Worm (Caenorhabditis elegans): ENCODE measurements around the gene Y97E10B.1.

Gene Y97E10B.1

DNA sequence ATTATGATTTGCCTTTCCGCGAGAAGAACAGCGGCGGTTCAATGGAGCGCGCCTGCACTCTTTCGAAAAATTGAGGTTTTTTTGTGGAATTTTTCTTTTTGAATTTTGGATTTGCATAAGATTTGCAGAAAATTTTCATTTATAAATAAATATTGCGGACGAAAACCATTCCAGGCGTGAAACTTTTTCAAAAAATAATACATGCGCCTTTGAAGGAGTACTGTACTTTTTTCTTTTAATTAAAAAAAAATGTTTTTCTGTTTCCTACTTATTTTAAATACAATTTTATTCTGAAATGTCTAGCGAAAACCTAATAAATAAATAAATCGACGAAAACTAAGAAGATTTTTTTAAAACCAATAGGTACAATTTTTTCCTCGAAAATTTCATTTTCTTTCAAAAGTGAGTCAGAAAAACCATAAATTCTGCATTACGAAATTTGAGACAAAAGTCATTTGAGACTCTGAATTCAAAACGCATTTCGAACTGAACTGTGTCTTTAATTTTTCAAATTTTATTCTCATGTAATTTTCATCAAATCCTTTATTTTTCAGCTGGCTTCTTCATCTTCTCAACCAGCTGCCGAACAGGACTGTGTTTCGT lies 37.4 kb downstream of the Y97E10B.1 start, which contains the start of gene F26D11.1:
Gene F26D11.1, plus strand, starts transcription at position 553 of the 603 bp plus-strand sequence.
- no peak for TF ChIP-seq ceh-9 (tag; optimal IDR thresholded peaks at IDR 0.05)
- TF ChIP-seq pros-1 (tag; optimal IDR thresholded peaks at IDR 0.05): no peak
- no peak for TF ChIP-seq ceh-22 (tag; optimal IDR thresholded peaks at IDR 0.05)
- TF ChIP-seq unc-86 (tag; optimal IDR thresholded peaks at IDR 0.05): no peak
- no peak for TF ChIP-seq ceh-24 (tag; optimal IDR thresholded peaks at IDR 0.05)
- TF ChIP-seq lim-6 (tag; optimal IDR thresholded peaks at IDR 0.05): no peak
- no peak for TF ChIP-seq sox-2 (GFP tag; IDR thresholded peaks at IDR 0.05)
- no peak for TF ChIP-seq ref-2 (tag; optimal IDR thresholded peaks at IDR 0.05)
- TF ChIP-seq mec-3 (tag; optimal IDR thresholded peaks at IDR 0.05; ENCODE audit: borderline replicate concordance): no peak
- TF ChIP-seq pha-2 (tag; optimal IDR thresholded peaks at IDR 0.05): no peak
- no peak for TF ChIP-seq ceh-48 (tag; optimal IDR thresholded peaks at IDR 0.05)

DNA sequence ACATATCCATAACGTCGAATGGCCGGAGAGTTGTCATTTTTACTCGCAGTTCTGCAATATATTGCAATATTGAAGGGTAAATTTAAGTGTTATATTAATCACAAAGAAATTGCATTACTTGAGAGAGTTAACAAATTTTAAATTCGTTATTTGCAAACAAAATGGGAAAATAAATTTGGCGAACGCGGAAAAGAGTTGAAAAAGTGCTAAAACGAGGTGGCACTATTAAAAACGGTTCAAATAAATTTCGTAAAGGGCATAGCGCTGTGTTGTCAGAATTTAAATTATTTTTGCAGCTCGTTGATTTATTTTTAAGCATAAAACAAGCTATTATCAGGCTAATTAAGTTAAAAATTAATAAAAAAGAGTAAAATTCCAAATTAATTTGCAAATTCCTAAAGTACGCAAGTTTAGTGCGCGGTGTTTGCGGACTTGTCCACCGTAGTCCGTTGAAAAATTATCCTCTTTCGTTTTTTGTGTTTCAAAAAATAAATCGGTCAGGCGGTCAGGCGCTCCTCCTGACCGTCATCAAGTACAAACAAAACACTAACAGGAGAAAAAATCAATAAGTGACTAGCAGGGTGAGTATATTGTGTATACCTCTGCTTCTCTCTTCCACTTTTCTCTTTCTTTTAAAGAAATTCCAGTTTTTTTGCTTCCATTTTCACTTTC lies 39.8 kb downstream of the Y97E10B.1 start, which contains the start of the genes natb-1 and abhd-12:
Gene natb-1, minus strand, starts transcription at position 51 of the 672 bp plus-strand sequence.
Gene abhd-12, plus strand, starts transcription at position 499 of the 672 bp plus-strand sequence.
- TF ChIP-seq ceh-45 (GFP tag; IDR thresholded peaks at IDR 0.05) (no peak), ttx-3 (tag; optimal IDR thresholded peaks at IDR 0.05) (no peak), eyg-1 (tag; optimal IDR thresholded peaks at IDR 0.05) (no peak), ref-2 (tag; optimal IDR thresholded peaks at IDR 0.05) (no peak), ceh-18 (tag; optimal IDR thresholded peaks at IDR 0.05) (no peak), che-1 (tag; optimal IDR thresholded peaks at IDR 0.05) (no peak), ztf-16 (tag; optimal IDR thresholded peaks at IDR 0.05) (no peak), fkh-10 (GFP tag; optimal IDR thresholded peaks at IDR 0.05) (no peak), pax-1 (tag; optimal IDR thresholded peaks at IDR 0.05) (no peak), ceh-14 (tag; optimal IDR thresholded peaks at IDR 0.05) (peak; percentile 70), tbx-2 (tag; optimal IDR thresholded peaks at IDR 0.05) (no peak), F13H6.1 (tag; optimal IDR thresholded peaks at IDR 0.05) (no peak), pros-1 (tag; optimal IDR thresholded peaks at IDR 0.05) (no peak), C08G9.2 (tag; optimal IDR thresholded peaks at IDR 0.05) (no peak), ceh-30 (tag; optimal IDR thresholded peaks at IDR 0.05) (peak; percentile 27), odd-2 (tag; optimal IDR thresholded peaks at IDR 0.05) (no peak), hlh-30 (tag; optimal IDR thresholded peaks at IDR 0.05; ENCODE audit: insufficient read depth) (peak; percentile 16), ceh-22 (tag; optimal IDR thresholded peaks at IDR 0.05) (no peak), ahr-1 (tag; optimal IDR thresholded peaks at IDR 0.05) (no peak), unc-42 (tag; optimal IDR thresholded peaks at IDR 0.05) (peak; percentile 77), ceh-6 (GFP tag; optimal IDR thresholded peaks at IDR 0.05) (no peak), madf-2 (tag; optimal IDR thresholded peaks at IDR 0.05) (no peak), pat-9 (tag; optimal IDR thresholded peaks at IDR 0.05) (no peak)

DNA sequence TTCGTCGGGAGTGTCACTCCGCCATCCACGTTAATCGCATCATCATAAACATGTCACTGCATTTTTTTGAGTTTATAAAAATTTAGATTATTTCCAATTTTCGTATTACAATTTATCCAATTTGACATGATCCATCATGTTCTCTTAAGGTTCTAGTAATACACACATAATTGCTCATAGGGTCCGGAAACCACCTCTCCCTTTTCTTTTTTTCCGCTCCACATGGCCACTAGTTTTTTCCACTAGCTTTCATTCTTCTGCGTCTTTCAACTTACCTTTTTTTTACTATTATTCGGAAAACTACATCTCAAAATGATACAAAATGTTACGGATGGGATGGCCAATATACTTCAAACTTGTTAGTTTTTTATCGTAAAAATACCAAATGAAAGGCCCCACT lies 42.2 kb downstream of the Y97E10B.1 start, which contains the start of gene Y97E10AL.1:
Gene Y97E10AL.1, plus strand, starts transcription at position 301 of the 400 bp plus-strand sequence.
- TF ChIP-seq F13H6.1 (tag; optimal IDR thresholded peaks at IDR 0.05) (no peak), unc-3 (GFP tag; conservative IDR thresholded peaks at IDR 0.05) (no peak), unc-3 (tag; optimal IDR thresholded peaks at IDR 0.05) (no peak), syd-9 (tag; optimal IDR thresholded peaks at IDR 0.05) (no peak), eyg-1 (tag; optimal IDR thresholded peaks at IDR 0.05) (no peak), ceh-22 (tag; optimal IDR thresholded peaks at IDR 0.05) (no peak), ceh-2 (tag; optimal IDR thresholded peaks at IDR 0.05) (no peak), ceh-31 (tag; optimal IDR thresholded peaks at IDR 0.05) (no peak), fax-1 (tag; optimal IDR thresholded peaks at IDR 0.05) (no peak), che-1 (tag; optimal IDR thresholded peaks at IDR 0.05) (no peak), unc-86 (tag; optimal IDR thresholded peaks at IDR 0.05) (no peak), ceh-45 (GFP tag; IDR thresholded peaks at IDR 0.05) (no peak), sox-2 (GFP tag; IDR thresholded peaks at IDR 0.05) (no peak), ttx-3 (tag; optimal IDR thresholded peaks at IDR 0.05) (no peak), tbx-2 (tag; optimal IDR thresholded peaks at IDR 0.05) (no peak), ama-1 (optimal IDR thresholded peaks at IDR 0.05) (no peak), hlh-30 (tag; optimal IDR thresholded peaks at IDR 0.05; ENCODE audit: insufficient read depth) (no peak), madf-2 (tag; optimal IDR thresholded peaks at IDR 0.05) (no peak), ceh-18 (tag; optimal IDR thresholded peaks at IDR 0.05) (no peak), npax-4 (tag; optimal IDR thresholded peaks at IDR 0.05) (no peak)

Measured in whole organism, late embryonic.